Fruit fly (Drosophila melanogaster): ENCODE data around the gene CG8202.

Gene CG8202

dm6 chr3R:8744198-8744597 lies 12.3 kb downstream of the CG8202 start (continued):
- no peak for TF ChIP-seq maf-S (GFP tag; optimal IDR thresholded peaks at IDR 0.05)
- TF ChIP-seq Dbx (GFP tag; IDR thresholded peaks at IDR 0.05), result no peak
- no peak for TF ChIP-seq CHES-1-like (GFP tag; optimal IDR thresholded peaks at IDR 0.05)
- TF ChIP-seq CG10274 (GFP tag; optimal IDR thresholded peaks at IDR 0.05), result no peak
- no peak for TF ChIP-seq otp (GFP tag; IDR thresholded peaks at IDR 0.05)
- TF ChIP-seq en (GFP tag; optimal IDR thresholded peaks at IDR 0.05), result no peak
- no peak for TF ChIP-seq D19B (GFP tag; optimal IDR thresholded peaks at IDR 0.05)
- no peak for TF ChIP-seq MTF-1 (GFP tag; optimal IDR thresholded peaks at IDR 0.05; ENCODE audit: borderline replicate concordance)
- TF ChIP-seq CG1602 (GFP tag; optimal IDR thresholded peaks at IDR 0.05), result peak; percentile 41
- TF ChIP-seq CG34422 (GFP tag; IDR thresholded peaks at IDR 0.05), result no peak
- TF ChIP-seq ac (GFP tag; optimal IDR thresholded peaks at IDR 0.05), result no peak
- peak; percentile 65 for TF ChIP-seq Ada2b (GFP tag; IDR thresholded peaks at IDR 0.05)
- no peak for TF ChIP-seq Asciz (GFP tag; optimal IDR thresholded peaks at IDR 0.05)
- TF ChIP-seq CG4854 (GFP tag; optimal IDR thresholded peaks at IDR 0.05), result peak; percentile 12
- no peak for TF ChIP-seq cato (GFP tag; optimal IDR thresholded peaks at IDR 0.05; ENCODE audit: borderline replicate concordance)
- no peak for TF ChIP-seq Deaf1 (tag; optimal IDR thresholded peaks at IDR 0.05)
- TF ChIP-seq nerfin-1 (tag; optimal IDR thresholded peaks at IDR 0.05), result no peak
- TF ChIP-seq chif (GFP tag; optimal IDR thresholded peaks at IDR 0.05), result peak in 1 of 2 experiments; percentile 45
- 0 out of 2 replicates have a peak, but pooled peaks have one; percentile 20 for TF ChIP-seq wdn (GFP tag; IDR thresholded peaks at IDR 0.05)
- TF ChIP-seq CG17385 (GFP tag; optimal IDR thresholded peaks at IDR 0.05), result peak; percentile 30
- TF ChIP-seq CG13424 (tag; optimal IDR thresholded peaks at IDR 0.05), result peak; percentile 52
- no peak for TF ChIP-seq CG7987 (GFP tag; optimal IDR thresholded peaks at IDR 0.05)
- peak; percentile 52 for TF ChIP-seq Med (GFP tag)
- TF ChIP-seq Hr51 (GFP tag; optimal IDR thresholded peaks at IDR 0.05), result peak; percentile 10 to 65
- TF ChIP-seq CG15479 (GFP tag; optimal IDR thresholded peaks at IDR 0.05), result no peak
- peak; percentile 40 for TF ChIP-seq stc (GFP tag; IDR thresholded peaks at IDR 0.05)
- 0 out of 3 replicates have a peak, but pooled peaks have one; percentile 24 for TF ChIP-seq CG11093 (GFP tag; IDR thresholded peaks at IDR 0.05)
- TF ChIP-seq CG12942 (GFP tag; optimal IDR thresholded peaks at IDR 0.05), result no peak
- TF ChIP-seq CG30403 (GFP tag; optimal IDR thresholded peaks at IDR 0.05), result peak; percentile 44
- TF ChIP-seq fd102C (GFP tag; optimal IDR thresholded peaks at IDR 0.05), result no peak
- no peak for TF ChIP-seq her (GFP tag; optimal IDR thresholded peaks at IDR 0.05)
- TF ChIP-seq ara (GFP tag; IDR thresholded peaks at IDR 0.05), result no peak
- TF ChIP-seq sr (GFP tag; IDR thresholded peaks at IDR 0.05), result no peak
- peak; percentile 11 for TF ChIP-seq CG8089 (GFP tag; optimal IDR thresholded peaks at IDR 0.05)
- TF ChIP-seq CG3847 (GFP tag; IDR thresholded peaks at IDR 0.05), result peak; percentile 52
- no peak for TF ChIP-seq luna (GFP tag; optimal IDR thresholded peaks at IDR 0.05)
- no peak for TF ChIP-seq B-H2 (GFP tag; optimal IDR thresholded peaks at IDR 0.05)
- TF ChIP-seq HmgD (GFP tag; optimal IDR thresholded peaks at IDR 0.05), result no peak
- TF ChIP-seq danr (GFP tag; IDR thresholded peaks at IDR 0.05), result peak; percentile 8; the same call in 1 of the 2 replicates
- no peak for TF ChIP-seq CG33213 (GFP tag; optimal IDR thresholded peaks at IDR 0.05)
- no peak for TF ChIP-seq ato (GFP tag; IDR thresholded peaks at IDR 0.05; ENCODE audit: partially characterized antibody)
- TF ChIP-seq CG4282 (GFP tag; optimal IDR thresholded peaks at IDR 0.05), result no peak
- peak; percentile 49 for TF ChIP-seq CG18599 (GFP tag; optimal IDR thresholded peaks at IDR 0.05)
- no peak for TF ChIP-seq fd96Cb (tag; optimal IDR thresholded peaks at IDR 0.05)
- TF ChIP-seq Adf1 (GFP tag; IDR thresholded peaks at IDR 0.05), result no peak
- TF ChIP-seq exex (tag; optimal IDR thresholded peaks at IDR 0.05), result no peak
- no peak for TF ChIP-seq aop (GFP tag; IDR thresholded peaks at IDR 0.05)
- no peak for TF ChIP-seq z (GFP tag; IDR thresholded peaks at IDR 0.05)
- peak; percentile 58 for TF ChIP-seq Sox102F (GFP tag; optimal IDR thresholded peaks at IDR 0.05)
- TF ChIP-seq CG17612 (GFP tag; IDR thresholded peaks at IDR 0.05), result no peak
- TF ChIP-seq CG12769 (tag; optimal IDR thresholded peaks at IDR 0.05), result peak; percentile 32

Data from whole organism, embryonic.